Worm (Caenorhabditis elegans): ENCODE measurements around the gene srh-244.

- no peak for TF ChIP-seq nhr-67 (tag; optimal IDR thresholded peaks at IDR 0.05)
- TF ChIP-seq ztf-4 (tag; optimal IDR thresholded peaks at IDR 0.05), result no peak
These were observed 30.5 kb downstream of the srh-244 start, which contains the start of gene srx-56 for ce11 chrV:7374090-7374489.

Measured in whole organism, L3 larva.